Worm (Caenorhabditis elegans) whole organism, midembryonic: ENCODE data around the gene Y73C8B.5.

Experiments
- cog-1 ChIP-seq: sonication (generic microtip); optimal IDR thresholded peaks from 2 replicates; lab custom pipeline; 2016; ENCODE audit warnings: missing genetic modification characterization, missing compliant biosample characterization
- flt-1 ChIP-seq: fragments of 200-800 bp; sonication (Bioruptor generic); IDR thresholded peaks from 2 replicates; pipeline ENCODE4 v1.3.6; 2022; ENCODE audit warnings: missing genetic modification characterization, missing compliant biosample characterization
- med-1 ChIP-seq: sonication (generic microtip); optimal IDR thresholded peaks from 2 replicates; lab custom pipeline; 2017; ENCODE audit warnings: missing genetic modification characterization, mild to moderate bottlenecking, missing compliant biosample characterization, antibody characterized with exemption, missing genetic modification reagents; ENCODE audit not compliant: insufficient read depth
- ztf-23 ChIP-seq: fragments of 200-800 bp; sonication (Bioruptor generic); IDR thresholded peaks from 2 replicates; pipeline ENCODE4 v1.3.6; 2022; ENCODE audit warnings: missing genetic modification reagents, missing genetic modification characterization, missing compliant biosample characterization
- ztf-29 ChIP-seq: fragments of 200-800 bp; sonication (Bioruptor generic); IDR thresholded peaks from 2 replicates; pipeline ENCODE4 v1.3.6; 2022; ENCODE audit warnings: missing genetic modification reagents, missing genetic modification characterization, missing compliant biosample characterization

DNA sequence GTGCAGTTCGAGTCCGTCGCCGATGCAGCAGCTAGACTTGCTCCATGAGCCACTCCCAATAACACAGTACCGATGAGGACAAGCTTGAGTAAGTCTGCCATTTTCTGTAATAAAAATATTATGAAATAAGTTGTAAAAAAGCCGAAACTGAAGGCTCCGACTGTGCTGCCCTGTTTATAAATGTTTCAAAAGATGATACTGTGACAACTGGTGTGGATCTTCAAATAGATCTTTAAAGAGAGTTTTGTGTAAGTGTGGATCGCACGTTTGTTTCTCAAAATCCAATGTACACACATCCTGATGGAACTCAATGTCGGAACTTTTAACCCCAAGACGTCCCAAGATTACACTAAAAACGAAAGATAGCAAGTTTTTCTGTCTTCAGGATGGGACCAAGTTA is 28.4 kb upstream of the Y73C8B.5 start, which contains the start of gene C36C5.15:
- TF ChIP-seq ztf-23 (GFP tag; lab: Robert Waterston, UW) (no peak), ztf-29 (no peak), med-1 (GFP tag; lab: Kevin White, UChicago) (no peak), flt-1 (GFP tag; lab: Robert Waterston, UW) (no peak), cog-1 (tag; lab: Kevin White, UChicago) (no peak)
